Fruit fly (Drosophila melanogaster) whole organism, embryonic: ENCODE results near the gene Arv1.

Experiments used
- Bteb2 ChIP-seq: fragments of 200-800 bp; sonication (Bioruptor generic); optimal IDR thresholded peaks from 2 replicates; lab custom pipeline; 2016; ENCODE audit warnings: missing biosample characterization, missing genetic modification characterization
- CG30431 ChIP-seq: fragments of 200-800 bp; sonication (Bioruptor generic); optimal IDR thresholded peaks from 2 replicates; lab custom pipeline; 2017; ENCODE audit warnings: missing biosample characterization, missing genetic modification characterization
- CG7372 ChIP-seq: fragments of 200-800 bp; sonication (Bioruptor generic); IDR thresholded peaks from 2 replicates; pipeline ENCODE4 v1.3.6; 2022; ENCODE audit warnings: missing biosample characterization, missing genetic modification characterization
- mirr ChIP-seq: fragments of 200-800 bp; sonication (Bioruptor generic); optimal IDR thresholded peaks from 3 replicates; lab custom pipeline; 2018; ENCODE audit warnings: missing biosample characterization, mild to moderate bottlenecking, missing genetic modification characterization
- yki ChIP-seq: fragments of >200 bp; optimal IDR thresholded peaks from 3 replicates; lab custom pipeline; 2018

DNA sequence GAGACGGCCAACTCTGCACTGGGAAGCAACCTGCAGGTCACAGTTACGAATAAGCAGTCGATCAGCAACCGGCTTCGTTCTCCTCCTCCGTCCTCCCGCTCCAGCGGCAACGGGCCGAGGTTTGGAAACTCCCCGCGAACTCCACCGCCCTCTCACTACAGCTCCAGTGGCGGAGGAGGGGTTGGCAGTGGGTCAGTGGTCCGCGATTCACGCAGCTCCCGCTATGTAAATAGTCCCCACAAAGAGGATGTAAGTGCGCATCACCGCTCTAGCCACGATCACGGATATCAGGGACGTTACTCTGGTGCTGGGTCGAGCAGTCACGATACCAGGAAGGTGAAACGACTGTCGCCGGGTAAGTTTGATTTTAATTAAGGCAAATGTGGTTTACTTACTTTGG, 10.8 kb downstream of the Arv1 start:
- TF ChIP-seq Bteb2 (no peak), CG7372 (GFP tag; lab: Robert Waterston, UW) (no peak), yki (lab: Kevin White, UChicago) (no peak), mirr (GFP tag; lab: Kevin White, UChicago) (no peak), CG30431 (GFP tag; lab: Kevin White, UChicago) (no peak)
